Worm (Caenorhabditis elegans) whole organism, midembryonic: ENCODE data around the gene grk-1.

Experiments used
- T22C8.4 ChIP-seq: fragments of 200-800 bp; sonication (Bioruptor generic); IDR thresholded peaks from 2 replicates; pipeline ENCODE4 v1.3.6; 2022; ENCODE audit warnings: missing genetic modification characterization, missing compliant biosample characterization
- flt-1 ChIP-seq: fragments of 200-800 bp; sonication (Bioruptor generic); IDR thresholded peaks from 2 replicates; pipeline ENCODE4 v1.3.6; 2022; ENCODE audit warnings: missing genetic modification characterization, missing compliant biosample characterization
- ref-1 ChIP-seq: fragments of 200-800 bp; sonication (Bioruptor generic); conservative IDR thresholded peaks from 2 replicates; pipeline ENCODE4 v1.3.6; 2022; ENCODE audit warnings: missing genetic modification reagents, missing genetic modification characterization, missing compliant biosample characterization
- tab-1 ChIP-seq: fragments of 200-800 bp; sonication (Bioruptor generic); IDR thresholded peaks from 2 replicates; pipeline ENCODE4 v1.3.6; 2022; ENCODE audit warnings: missing genetic modification characterization, missing compliant biosample characterization

ce11 chrX:9957449-9957848, 41.6 kb downstream of the grk-1 start:
- TF ChIP-seq tab-1 (GFP tag; lab: Robert Waterston, UW) (no peak), ref-1 (GFP tag; lab: Robert Waterston, UW) (no peak), flt-1 (GFP tag; lab: Robert Waterston, UW) (no peak), T22C8.4 (GFP tag; lab: Robert Waterston, UW) (no peak)
